Worm (Caenorhabditis elegans) whole organism, L4 larva: ENCODE data around the gene F35A5.8.
A peak's percentile ranks its signal among the peaks of the same experiment; 100 is the strongest.

Experiments used
- F44E2.7 ChIP-seq: fragments of 200-800 bp; sonication (Bioruptor generic); IDR thresholded peaks from 2 replicates; pipeline ENCODE4 v2.1.2; 2022; ENCODE audit warnings: missing genetic modification characterization, missing compliant biosample characterization
- Y105C5A.15 ChIP-seq: fragments of 200-800 bp; sonication (Bioruptor generic); IDR thresholded peaks from 2 replicates; pipeline ENCODE4 v1.3.6; 2022; ENCODE audit warnings: missing genetic modification characterization, missing compliant biosample characterization
- Y5F2A.4 ChIP-seq: fragments of 200-800 bp; sonication (Bioruptor generic); optimal IDR thresholded peaks from 2 replicates; lab custom pipeline; 2018; ENCODE audit warnings: mild to moderate bottlenecking, missing genetic modification characterization, missing compliant biosample characterization
- Y75B8A.6 ChIP-seq: fragments of 200-800 bp; sonication (Bioruptor generic); IDR thresholded peaks from 2 replicates; pipeline ENCODE4 v1.3.6; 2022; ENCODE audit warnings: missing genetic modification reagents, missing genetic modification characterization, missing compliant biosample characterization
- attf-4 ChIP-seq: sonication (generic microtip); optimal IDR thresholded peaks from 3 replicates; lab custom pipeline; 2017; ENCODE audit warnings: missing biosample characterization, missing genetic modification characterization
- ceh-20 ChIP-seq: fragments of 200-800 bp; sonication (Bioruptor generic); IDR thresholded peaks from 2 replicates; pipeline ENCODE4 v1.3.6; 2022; ENCODE audit warnings: missing genetic modification reagents, missing genetic modification characterization, missing compliant biosample characterization
- ceh-62 ChIP-seq: sonication (generic microtip); optimal IDR thresholded peaks from 2 replicates; lab custom pipeline; 2017; ENCODE audit warnings: missing biosample characterization, missing genetic modification characterization
- ceh-82 ChIP-seq: sonication (generic microtip); optimal IDR thresholded peaks from 2 replicates; lab custom pipeline; 2017; ENCODE audit warnings: missing biosample characterization, missing genetic modification characterization
- ces-1 ChIP-seq: fragments of 150-350 bp; sonication (generic microtip); optimal IDR thresholded peaks from 4 replicates; lab custom pipeline; 2014; ENCODE audit warnings: missing biosample characterization, missing genetic modification reagents, missing genetic modification characterization
- ctbp-1 ChIP-seq: fragments of 200-800 bp; sonication (Bioruptor generic); IDR thresholded peaks from 2 replicates; pipeline ENCODE4 v1.3.6; 2022; ENCODE audit warnings: missing genetic modification reagents, missing genetic modification characterization, missing compliant biosample characterization
- daf-12 ChIP-seq: fragments of 150-350 bp; optimal IDR thresholded peaks from 2 replicates; lab custom pipeline; 2014; ENCODE audit warnings: missing biosample characterization, missing genetic modification reagents, missing genetic modification characterization
- daf-16 ChIP-seq, 3 experiments: sonication (generic microtip); optimal IDR thresholded peaks; 2 replicates each; lab custom pipeline; 2016 to 2017; ENCODE audit warnings: missing genetic modification characterization in 3 of 3, missing genetic modification reagents in 3 of 3, mild to moderate bottlenecking in 2 of 3, missing compliant biosample characterization in 2 of 3, missing biosample characterization in 1 of 3, moderate library complexity in 1 of 3
- dmd-6 ChIP-seq: fragments of 200-800 bp; sonication (Bioruptor generic); IDR thresholded peaks from 2 replicates; pipeline ENCODE4 v1.3.6; 2022; ENCODE audit warnings: missing genetic modification reagents, missing genetic modification characterization, missing compliant biosample characterization
- dmd-9 ChIP-seq: fragments of 200-800 bp; sonication (Bioruptor generic); IDR thresholded peaks from 2 replicates; pipeline ENCODE4 v1.3.6; 2022; ENCODE audit warnings: missing genetic modification reagents, missing genetic modification characterization, missing compliant biosample characterization
- dpl-1 ChIP-seq: fragments of 150-350 bp; optimal IDR thresholded peaks from 2 replicates; lab custom pipeline; 2014; ENCODE audit warnings: missing biosample characterization, missing genetic modification reagents, missing genetic modification characterization
- duxl-1 ChIP-seq: sonication (generic microtip); optimal IDR thresholded peaks from 2 replicates; lab custom pipeline; 2016; ENCODE audit warnings: mild to moderate bottlenecking, missing genetic modification characterization, moderate library complexity, missing compliant biosample characterization; ENCODE audit not compliant: poor library complexity
- dve-1 ChIP-seq: sonication (generic microtip); optimal IDR thresholded peaks from 2 replicates; lab custom pipeline; 2017; ENCODE audit warnings: antibody characterized with exemption, mild to moderate bottlenecking, missing genetic modification characterization, missing compliant biosample characterization; ENCODE audit not compliant: insufficient read depth
- egl-43 ChIP-seq: fragments of 200-800 bp; sonication (Bioruptor generic); IDR thresholded peaks from 2 replicates; pipeline ENCODE4 v1.3.6; 2022; ENCODE audit warnings: missing genetic modification reagents, missing genetic modification characterization, missing compliant biosample characterization
- hlh-30 ChIP-seq: sonication (generic microtip); optimal IDR thresholded peaks from 2 replicates; lab custom pipeline; 2017; ENCODE audit warnings: antibody characterized with exemption, mild to moderate bottlenecking, missing genetic modification characterization, missing compliant biosample characterization; ENCODE audit not compliant: insufficient read depth
- hmg-1.1 ChIP-seq: fragments of 200-800 bp; sonication (Bioruptor generic); IDR thresholded peaks from 2 replicates; pipeline ENCODE4 v1.3.6; 2022; ENCODE audit warnings: missing genetic modification reagents, missing genetic modification characterization, missing compliant biosample characterization
- lin-13 ChIP-seq: fragments of 150-350 bp; optimal IDR thresholded peaks from 2 replicates; lab custom pipeline; 2014; ENCODE audit warnings: missing biosample characterization, missing genetic modification reagents, missing genetic modification characterization
- lsy-2 ChIP-seq, 2 experiments: fragments of 150-350 bp in 1 of 2; sonication (generic microtip) in 1 of 2; optimal IDR thresholded peaks; 2 replicates each; lab custom pipeline; 2014 to 2017; ENCODE audit warnings: missing biosample characterization in 2 of 2, missing genetic modification characterization in 2 of 2
- madf-9 ChIP-seq: fragments of 200-800 bp; sonication (Bioruptor generic); conservative IDR thresholded peaks from 2 replicates; pipeline ENCODE4 v1.3.6; 2022; ENCODE audit warnings: missing genetic modification reagents, missing genetic modification characterization, missing compliant biosample characterization
- mdl-1 ChIP-seq, 2 experiments: fragments of 150-350 bp in 1 of 2; sonication (generic microtip) in 1 of 2; optimal IDR thresholded peaks; 2 replicates each; lab custom pipeline; 2014 to 2017; ENCODE audit warnings: missing biosample characterization in 2 of 2, missing genetic modification characterization in 2 of 2
- mep-1 ChIP-seq: fragments of 150-350 bp; sonication (generic microtip); optimal IDR thresholded peaks from 3 replicates; lab custom pipeline; 2014; ENCODE audit warnings: missing biosample characterization, missing genetic modification characterization
- mxl-3 ChIP-seq: fragments of 200-800 bp; sonication (Bioruptor generic); optimal IDR thresholded peaks from 2 replicates; lab custom pipeline; 2018; ENCODE audit warnings: mild to moderate bottlenecking, missing genetic modification characterization, missing compliant biosample characterization
- nhr-102 ChIP-seq: sonication (generic microtip); optimal IDR thresholded peaks from 2 replicates; lab custom pipeline; 2016; ENCODE audit warnings: mild to moderate bottlenecking, missing genetic modification characterization, moderate library complexity, missing compliant biosample characterization
- nhr-11 ChIP-seq: fragments of 150-350 bp; optimal IDR thresholded peaks from 2 replicates; lab custom pipeline; 2014; ENCODE audit warnings: missing biosample characterization, missing genetic modification characterization
- nhr-111 ChIP-seq: fragments of 200-800 bp; sonication (Bioruptor generic); optimal IDR thresholded peaks from 2 replicates; lab custom pipeline; 2018; ENCODE audit warnings: mild to moderate bottlenecking, missing genetic modification characterization, missing compliant biosample characterization
- nhr-237 ChIP-seq: sonication (generic microtip); optimal IDR thresholded peaks from 2 replicates; lab custom pipeline; 2017; ENCODE audit warnings: missing biosample characterization, missing genetic modification characterization
- nhr-25 ChIP-seq: sonication (generic microtip); optimal IDR thresholded peaks from 2 replicates; lab custom pipeline; 2017; ENCODE audit warnings: missing genetic modification characterization, mild to moderate bottlenecking, missing compliant biosample characterization, antibody characterized with exemption, moderate library complexity, borderline replicate concordance; ENCODE audit not compliant: insufficient read depth
- nhr-28 ChIP-seq: fragments of 150-350 bp; optimal IDR thresholded peaks from 2 replicates; lab custom pipeline; 2014; ENCODE audit warnings: missing biosample characterization, missing genetic modification characterization
- nhr-41 ChIP-seq: fragments of 200-800 bp; sonication (Bioruptor generic); IDR thresholded peaks from 2 replicates; pipeline ENCODE4 v1.3.6; 2022; ENCODE audit warnings: missing genetic modification reagents, missing genetic modification characterization, missing compliant biosample characterization
- nhr-6 ChIP-seq: fragments of 150-350 bp; optimal IDR thresholded peaks from 2 replicates; lab custom pipeline; 2014; ENCODE audit warnings: missing biosample characterization, missing genetic modification characterization
- nhr-76 ChIP-seq: fragments of 150-350 bp; optimal IDR thresholded peaks from 2 replicates; lab custom pipeline; 2014; ENCODE audit warnings: missing biosample characterization, missing genetic modification characterization
- nhr-77 ChIP-seq: fragments of 150-350 bp; optimal IDR thresholded peaks from 2 replicates; lab custom pipeline; 2014; ENCODE audit warnings: missing biosample characterization, missing genetic modification characterization
- pha-4 ChIP-seq, 2 experiments: fragments of 150-350 bp in 1 of 2; fragments of 200-800 bp in 1 of 2; sonication (Bioruptor generic) in 1 of 2; IDR thresholded peaks in 1 of 2; optimal IDR thresholded peaks in 1 of 2; 2 replicates each; pipeline versions ENCODE4 v1.3.6 to Lab custom; 2014 to 2022; ENCODE audit warnings: missing genetic modification characterization in 2 of 2, missing genetic modification reagents in 2 of 2, missing biosample characterization in 1 of 2, missing compliant biosample characterization in 1 of 2
- pqm-1 ChIP-seq: sonication (generic microtip); optimal IDR thresholded peaks from 2 replicates; lab custom pipeline; 2017; ENCODE audit warnings: missing biosample characterization, missing genetic modification characterization
- tag-97 ChIP-seq: fragments of 200-800 bp; sonication (Bioruptor generic); IDR thresholded peaks from 2 replicates; pipeline ENCODE4 v1.3.6; 2022; ENCODE audit warnings: missing genetic modification characterization, missing compliant biosample characterization
- unc-62 ChIP-seq, 3 experiments: fragments of 150-350 bp in 1 of 3; sonication (generic microtip); optimal IDR thresholded peaks in 2 of 3; peaks in 1 of 3; 1 replicate in 1 of 3; 2 replicates in 2 of 3; lab custom pipeline; 2014 to 2017; ENCODE audit warnings: missing biosample characterization in 3 of 3, missing genetic modification characterization in 3 of 3, missing genetic modification reagents in 3 of 3, missing genotype in 1 of 3
- zag-1 ChIP-seq: fragments of 150-350 bp; optimal IDR thresholded peaks from 2 replicates; lab custom pipeline; 2014; ENCODE audit warnings: missing biosample characterization, missing genetic modification characterization
- zfp-2 ChIP-seq: sonication (generic microtip); optimal IDR thresholded peaks from 2 replicates; lab custom pipeline; 2016; ENCODE audit warnings: mild to moderate bottlenecking, missing genetic modification characterization, missing compliant biosample characterization
- ztf-11 ChIP-seq: fragments of 150-350 bp; optimal IDR thresholded peaks from 2 replicates; lab custom pipeline; 2014; ENCODE audit warnings: missing biosample characterization, missing genetic modification characterization

The F35A5.8 gene

ce11 chrX:3793389-3793788 is 9.9 kb downstream of the F35A5.8 start (continued):
- TF ChIP-seq nhr-25 (tag; lab: Kevin White, UChicago) (no peak), egl-43 (GFP tag; lab: Robert Waterston, UW) (peak; percentile 76), dmd-6 (peak; percentile 54), pqm-1 (no peak), pha-4 (GFP tag; IDR thresholded peaks at IDR 0.05; lab: Robert Waterston, UW) (peak; percentile 71; the same call in 1 of the 2 replicates), pha-4 (tag; optimal IDR thresholded peaks at IDR 0.05; lab: Kevin White, UChicago) (no peak), duxl-1 (peak; percentile 75), hmg-1.1 (no peak; the same call in 1 of the 2 replicates), ces-1 (GFP tag; lab: Kevin White, UChicago) (no peak), Y5F2A.4 (GFP tag; lab: Kevin White, UChicago) (no peak), nhr-102 (tag; lab: Kevin White, UChicago) (peak; percentile 32), nhr-237 (tag; lab: Kevin White, UChicago) (no peak)

ce11 chrX:3792715-3793114 is 10.5 kb downstream of the F35A5.8 start, which contains the start of gene idpp-5:
TSS of gene idpp-5 (minus strand) at chrX:3792815.
- TF ChIP-seq tag-97 (GFP tag; lab: Robert Waterston, UW) (no peak), nhr-28 (tag; lab: Kevin White, UChicago) (no peak), unc-62 (GFP tag; optimal IDR thresholded peaks at IDR 0.05 in 1 of 2; lab: Kevin White, UChicago) (peak in 1 of 2 experiments; percentile 84), unc-62 (tag; optimal IDR thresholded peaks at IDR 0.05; lab: Kevin White, UChicago) (no peak)

- TF ChIP-seq ceh-62 (tag; lab: Kevin White, UChicago) (no peak), ceh-20 (GFP tag; lab: Robert Waterston, UW) (no peak), unc-62 (GFP tag; optimal IDR thresholded peaks at IDR 0.05 in 1 of 2; lab: Kevin White, UChicago) (peak in 1 of 2 experiments; percentile 73), unc-62 (tag; optimal IDR thresholded peaks at IDR 0.05; lab: Kevin White, UChicago) (no peak), nhr-111 (no peak), nhr-77 (tag; lab: Kevin White, UChicago) (no peak), ctbp-1 (GFP tag; lab: Robert Waterston, UW) (no peak)
These were observed 12.2 kb downstream of the F35A5.8 start for ce11 chrX:3791098-3791497.

ce11 chrX:3788483-3788882 is 14.8 kb downstream of the F35A5.8 start:
- TF ChIP-seq mxl-3 (GFP tag; lab: Kevin White, UChicago) (peak; percentile 20), hlh-30 (tag; lab: Kevin White, UChicago) (peak; percentile 78), nhr-11 (peak; percentile 45), nhr-6 (tag; lab: Kevin White, UChicago) (peak; percentile 19), madf-9 (GFP tag; lab: Robert Waterston, UW) (no peak), lsy-2 (tag; optimal IDR thresholded peaks at IDR 0.05; lab: Kevin White, UChicago) (peak in 1 of 2 experiments; percentile 30), ctbp-1 (GFP tag; lab: Robert Waterston, UW) (no peak), nhr-111 (no peak), nhr-41 (GFP tag; lab: Robert Waterston, UW) (no peak), zag-1 (tag; lab: Kevin White, UChicago) (no peak), F44E2.7 (GFP tag; lab: Robert Waterston, UW) (no peak), mep-1 (peak; percentile 79), nhr-28 (tag; lab: Kevin White, UChicago) (peak; percentile 52), daf-12 (tag; lab: Kevin White, UChicago) (no peak), dve-1 (tag; lab: Kevin White, UChicago) (peak; percentile 73), attf-4 (tag; lab: Kevin White, UChicago) (no peak), dpl-1 (GFP tag; lab: Kevin White, UChicago) (no peak), lin-13 (GFP tag; lab: Kevin White, UChicago) (no peak), ztf-11 (no peak), nhr-25 (tag; lab: Kevin White, UChicago) (peak; percentile 87), Y75B8A.6 (GFP tag; lab: Robert Waterston, UW) (no peak), mdl-1 (tag; optimal IDR thresholded peaks at IDR 0.05; lab: Kevin White, UChicago) (peak; percentile 28 to 66), ceh-82 (tag; lab: Kevin White, UChicago) (no peak), nhr-76 (tag; lab: Kevin White, UChicago) (no peak), Y105C5A.15 (GFP tag; lab: Robert Waterston, UW) (no peak), zfp-2 (tag; lab: Kevin White, UChicago) (no peak), dmd-9 (GFP tag; lab: Robert Waterston, UW) (no peak), pha-4 (GFP tag; IDR thresholded peaks at IDR 0.05; lab: Robert Waterston, UW) (no peak), pha-4 (tag; optimal IDR thresholded peaks at IDR 0.05; lab: Kevin White, UChicago) (peak; percentile 43), daf-16 (GFP tag; optimal IDR thresholded peaks at IDR 0.05; lab: Kevin White, UChicago) (peak in 1 of 2 experiments; percentile 93), daf-16 (tag; optimal IDR thresholded peaks at IDR 0.05; lab: Kevin White, UChicago) (peak; percentile 44)
